Worm (Caenorhabditis elegans): ENCODE measurements around the gene Y5H2A.4.

The Y5H2A.4 gene

ce11 chrV:2264925-2265324 is 9.2 kb downstream of the Y5H2A.4 start:
- TF ChIP-seq blmp-1 (tag; optimal IDR thresholded peaks at IDR 0.05; ENCODE audit: insufficient read depth), result no peak

ce11 chrV:2264455-2264854 is 9.7 kb downstream of the Y5H2A.4 start, which contains the start of gene nhr-183:
Gene nhr-183 (minus strand): TSS chrV:2264634.
- TF ChIP-seq lin-13 (GFP tag; optimal IDR thresholded peaks at IDR 0.05), result no peak
- TF ChIP-seq sma-3 (GFP tag; optimal IDR thresholded peaks at IDR 0.05), result no peak
- no peak for TF ChIP-seq unc-39 (tag; optimal IDR thresholded peaks at IDR 0.05)
- TF ChIP-seq ceh-16 (tag; optimal IDR thresholded peaks at IDR 0.05), result no peak
- no peak for TF ChIP-seq ztf-4 (tag; optimal IDR thresholded peaks at IDR 0.05)
- TF ChIP-seq C34F6.9 (tag; optimal IDR thresholded peaks at IDR 0.05), result no peak
- TF ChIP-seq ztf-1 (GFP tag; conservative IDR thresholded peaks at IDR 0.05), result no peak

- TF ChIP-seq unc-55 (GFP tag; optimal IDR thresholded peaks at IDR 0.05) (no peak), fos-1 (tag; optimal IDR thresholded peaks at IDR 0.05) (no peak), ceh-82 (tag; optimal IDR thresholded peaks at IDR 0.05) (no peak), elt-1 (tag; optimal IDR thresholded peaks at IDR 0.05) (no peak), ztf-1 (GFP tag; conservative IDR thresholded peaks at IDR 0.05) (no peak), nhr-237 (tag; optimal IDR thresholded peaks at IDR 0.05) (no peak), aly-2 (tag; optimal IDR thresholded peaks at IDR 0.05) (no peak), Y55F3AM.14 (GFP tag; optimal IDR thresholded peaks at IDR 0.05) (no peak), F13H6.1 (tag; optimal IDR thresholded peaks at IDR 0.05) (no peak), ztf-11 (tag; optimal IDR thresholded peaks at IDR 0.05) (no peak), nhr-11 (tag; optimal IDR thresholded peaks at IDR 0.05) (no peak), crh-2 (tag; optimal IDR thresholded peaks at IDR 0.05) (no peak), alr-1 (tag; optimal IDR thresholded peaks at IDR 0.05) (no peak), sma-3 (GFP tag; optimal IDR thresholded peaks at IDR 0.05) (no peak), ceh-16 (tag; optimal IDR thresholded peaks at IDR 0.05) (no peak), unc-62 (GFP tag; optimal IDR thresholded peaks at IDR 0.05) (no peak), lsy-2 (tag; optimal IDR thresholded peaks at IDR 0.05) (no peak)
Observed at ce11 chrV:2260660-2261059, 13.5 kb downstream of the Y5H2A.4 start, which contains the start of gene F41B5.12. Gene F41B5.12 (plus strand): TSS chrV:2260960.

ce11 chrV:2259750-2260149 is 14.4 kb downstream of the Y5H2A.4 start, which contains the start of gene nhr-182:
Gene nhr-182 (minus strand): TSS chrV:2259927.
- TF ChIP-seq egl-27 (tag; optimal IDR thresholded peaks at IDR 0.05) (no peak), mdl-1 (tag; optimal IDR thresholded peaks at IDR 0.05) (no peak), C34F6.9 (tag; optimal IDR thresholded peaks at IDR 0.05) (peak; percentile 27), nhr-129 (tag; optimal IDR thresholded peaks at IDR 0.05) (peak; percentile 28), nhr-6 (tag; optimal IDR thresholded peaks at IDR 0.05) (no peak), dmd-4 (tag; optimal IDR thresholded peaks at IDR 0.05) (no peak), sma-3 (GFP tag; optimal IDR thresholded peaks at IDR 0.05) (no peak), nhr-77 (tag; optimal IDR thresholded peaks at IDR 0.05) (no peak), mbf-1 (tag; optimal IDR thresholded peaks at IDR 0.05) (no peak), sma-9 (GFP tag; optimal IDR thresholded peaks at IDR 0.05) (peak; percentile 19), sma-9 (tag; optimal IDR thresholded peaks at IDR 0.05) (no peak), F13H6.1 (tag; optimal IDR thresholded peaks at IDR 0.05) (peak; percentile 6), ZK546.5 (tag; optimal IDR thresholded peaks at IDR 0.05) (no peak), ceh-82 (tag; optimal IDR thresholded peaks at IDR 0.05) (no peak), ama-1 (optimal IDR thresholded peaks at IDR 0.05) (no peak), nhr-237 (tag; optimal IDR thresholded peaks at IDR 0.05) (no peak), lsy-2 (tag; optimal IDR thresholded peaks at IDR 0.05) (peak in 1 of 2 experiments; percentile 28), sem-4 (tag; optimal IDR thresholded peaks at IDR 0.05) (no peak), ztf-4 (tag; optimal IDR thresholded peaks at IDR 0.05) (no peak), nhr-21 (tag; optimal IDR thresholded peaks at IDR 0.05) (no peak), blmp-1 (tag; optimal IDR thresholded peaks at IDR 0.05; ENCODE audit: insufficient read depth) (no peak), ztf-11 (tag; optimal IDR thresholded peaks at IDR 0.05) (no peak), lin-13 (GFP tag; optimal IDR thresholded peaks at IDR 0.05) (no peak), gmeb-1 (tag; optimal IDR thresholded peaks at IDR 0.05) (no peak), nhr-25 (tag; optimal IDR thresholded peaks at IDR 0.05) (no peak), nhr-10 (tag; optimal IDR thresholded peaks at IDR 0.05) (no peak), fos-1 (tag; optimal IDR thresholded peaks at IDR 0.05) (peak; percentile 18), peb-1 (tag; optimal IDR thresholded peaks at IDR 0.05) (no peak), crh-2 (tag; optimal IDR thresholded peaks at IDR 0.05) (peak; percentile 49), lin-39 (tag; optimal IDR thresholded peaks at IDR 0.05) (no peak), nhr-12 (tag; optimal IDR thresholded peaks at IDR 0.05) (no peak), zag-1 (tag; optimal IDR thresholded peaks at IDR 0.05) (no peak), skn-1 (tag; optimal IDR thresholded peaks at IDR 0.05) (peak; percentile 86), unc-55 (GFP tag; optimal IDR thresholded peaks at IDR 0.05) (no peak), nhr-11 (tag; optimal IDR thresholded peaks at IDR 0.05) (no peak), snpc-4 (tag; optimal IDR thresholded peaks at IDR 0.05) (no peak)

Measured in whole organism, L2 larva.